Fruit fly (Drosophila melanogaster) whole organism, prepupa: Measurements from ENCODE around the gene repo.

ENCODE experiments used
- CG6792 ChIP-seq: fragments of 200-800 bp; sonication (Bioruptor generic); optimal IDR thresholded peaks from 3 replicates; lab custom pipeline; 2016; ENCODE audit warnings: missing biosample characterization, missing genetic modification characterization
- pdm3 ChIP-seq: fragments of 200-800 bp; sonication (Bioruptor generic); optimal IDR thresholded peaks from 3 replicates; lab custom pipeline; 2016; ENCODE audit warnings: missing biosample characterization, missing genetic modification characterization

- no peak for TF ChIP-seq CG6792 (GFP tag; lab: Kevin White, UChicago)
- TF ChIP-seq pdm3 (GFP tag; lab: Kevin White, UChicago) = no peak
Observed at dm6 chr3R:18250815-18251214, 14.8 kb downstream of the repo start, which contains the start of gene CG18598.
